Fruit fly (Drosophila melanogaster) S2 (cell line): ENCODE results near the gene Spn28F.

Experiments used
- CG8478 ChIP-seq: fragments of >200 bp; optimal IDR thresholded peaks from 2 replicates; lab custom pipeline; 2018
- CTCF ChIP-seq, 2 experiments: fragments of >200 bp; optimal IDR thresholded peaks; 2 replicates each; lab custom pipeline; 2018

- TF ChIP-seq CG8478 (lab: Kevin White, UChicago) (no peak), CTCF (optimal IDR thresholded peaks at IDR 0.05; lab: Kevin White, UChicago) (no peak)
Measured at dm6 chr2L:8279400-8280065, 37.9 kb upstream of the Spn28F start.
